Fruit fly (Drosophila melanogaster): ENCODE measurements around the gene Fpgs2.

DNA sequence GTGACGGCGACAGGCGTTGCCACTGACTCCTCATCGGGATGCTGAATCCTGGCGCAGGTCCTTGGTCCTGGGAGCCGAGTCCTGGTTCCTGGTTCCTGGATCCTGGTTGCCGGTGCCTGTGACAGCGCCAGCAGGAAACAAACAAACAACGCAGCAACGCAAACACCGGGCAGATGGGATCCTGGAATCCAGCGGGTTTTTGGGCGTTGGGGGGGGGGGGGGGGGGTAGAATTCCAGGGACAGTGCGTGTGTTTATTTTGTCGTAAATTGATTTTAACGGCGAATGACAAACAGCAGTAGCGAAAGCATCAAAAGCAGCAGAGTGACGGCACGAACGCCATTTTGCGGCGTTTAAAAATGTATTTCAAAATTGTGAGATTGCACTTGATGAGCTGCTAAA lies 26.2 kb upstream of the Fpgs2 start:
- TF ChIP-seq Pif1A (GFP tag; optimal IDR thresholded peaks at IDR 0.05): no peak
- no peak for TF ChIP-seq EcR (GFP tag; optimal IDR thresholded peaks at IDR 0.05)
- no peak for TF ChIP-seq D1 (tag; optimal IDR thresholded peaks at IDR 0.05)
- TF ChIP-seq Snoo (tag; optimal IDR thresholded peaks at IDR 0.05): no peak
